Fruit fly (Drosophila melanogaster) whole organism, embryonic: ENCODE measurements around the gene Pka-C3.

Experiments
- B-H2 ChIP-seq: fragments of 200-800 bp; sonication (Bioruptor generic); optimal IDR thresholded peaks from 2 replicates; lab custom pipeline; 2018; ENCODE audit warnings: missing biosample characterization, mild to moderate bottlenecking, missing genetic modification characterization
- Bgb ChIP-seq: fragments of 200-800 bp; sonication (Bioruptor generic); IDR thresholded peaks from 2 replicates; pipeline ENCODE4 v1.3.6; 2022; ENCODE audit warnings: missing biosample characterization, missing genetic modification characterization; ENCODE audit not compliant: partially characterized antibody
- CG11504 ChIP-seq: fragments of 200-800 bp; sonication (Bioruptor generic); optimal IDR thresholded peaks from 3 replicates; lab custom pipeline; 2019; ENCODE audit warnings: missing biosample characterization, mild to moderate bottlenecking, missing genetic modification characterization, moderate library complexity
- CG11696 ChIP-seq: fragments of 200-800 bp; sonication (Bioruptor generic); IDR thresholded peaks from 2 replicates; pipeline ENCODE4 v1.3.6; 2022; ENCODE audit warnings: missing biosample characterization, missing genetic modification characterization
- CG12769 ChIP-seq: fragments of 200-800 bp; sonication (Bioruptor generic); optimal IDR thresholded peaks from 2 replicates; lab custom pipeline; 2019; ENCODE audit warnings: missing biosample characterization, mild to moderate bottlenecking, missing genetic modification characterization, moderate library complexity
- CG13296 ChIP-seq: fragments of 200-800 bp; sonication (Bioruptor generic); optimal IDR thresholded peaks from 3 replicates; lab custom pipeline; 2018; ENCODE audit warnings: missing biosample characterization, mild to moderate bottlenecking, missing genetic modification characterization
- CG14441 ChIP-seq: fragments of 200-800 bp; sonication (Bioruptor generic); IDR thresholded peaks from 2 replicates; pipeline ENCODE4 v1.3.6; 2022; ENCODE audit warnings: missing biosample characterization, missing genetic modification characterization
- CG14965 ChIP-seq: fragments of 200-800 bp; sonication (Bioruptor generic); optimal IDR thresholded peaks from 2 replicates; lab custom pipeline; 2016; ENCODE audit warnings: missing biosample characterization, missing genetic modification characterization, borderline replicate concordance
- CG17385 ChIP-seq: fragments of 200-800 bp; sonication (Bioruptor generic); optimal IDR thresholded peaks from 3 replicates; lab custom pipeline; 2018; ENCODE audit warnings: missing biosample characterization, mild to moderate bottlenecking, missing genetic modification characterization
- CG17802 ChIP-seq: fragments of 200-800 bp; sonication (Bioruptor generic); optimal IDR thresholded peaks from 2 replicates; lab custom pipeline; 2018; ENCODE audit warnings: missing biosample characterization, mild to moderate bottlenecking, missing genetic modification characterization, moderate library complexity
- CG31388 ChIP-seq: fragments of 200-800 bp; sonication (Bioruptor generic); optimal IDR thresholded peaks from 2 replicates; lab custom pipeline; 2016; ENCODE audit warnings: missing biosample characterization, missing genetic modification characterization
- CG31441 ChIP-seq: fragments of 200-800 bp; sonication (Bioruptor generic); IDR thresholded peaks from 2 replicates; pipeline ENCODE4 v1.3.6; 2022; ENCODE audit warnings: missing biosample characterization, missing genetic modification characterization
- CG32532 ChIP-seq: fragments of 200-800 bp; sonication (Bioruptor generic); IDR thresholded peaks from 2 replicates; pipeline ENCODE4 v1.3.6; 2022; ENCODE audit warnings: missing biosample characterization, missing genetic modification characterization
- CG4424 ChIP-seq: fragments of 200-800 bp; sonication (Bioruptor generic); optimal IDR thresholded peaks from 3 replicates; lab custom pipeline; 2016; ENCODE audit warnings: missing biosample characterization, missing genetic modification characterization
- CG6254 ChIP-seq: fragments of 200-800 bp; sonication (Bioruptor generic); optimal IDR thresholded peaks from 3 replicates; lab custom pipeline; 2017; ENCODE audit warnings: mild to moderate bottlenecking, missing biosample characterization, missing genetic modification reagents, missing genetic modification characterization
- CG6765 ChIP-seq: fragments of 200-800 bp; sonication (Bioruptor generic); optimal IDR thresholded peaks from 3 replicates; lab custom pipeline; 2017; ENCODE audit warnings: missing biosample characterization, mild to moderate bottlenecking, missing genetic modification characterization
- CG9817 ChIP-seq: fragments of 200-800 bp; sonication (Bioruptor generic); optimal IDR thresholded peaks from 2 replicates; lab custom pipeline; 2018; ENCODE audit warnings: missing biosample characterization, mild to moderate bottlenecking, missing genetic modification characterization, moderate library complexity
- Camta ChIP-seq: fragments of 200-800 bp; sonication (Bioruptor generic); optimal IDR thresholded peaks from 2 replicates; lab custom pipeline; 2016; ENCODE audit warnings: missing biosample characterization, missing genetic modification characterization
- CkIIα-i1 ChIP-seq: fragments of 200-800 bp; sonication (Bioruptor generic); IDR thresholded peaks from 2 replicates; pipeline ENCODE4 v1.3.6; 2022; ENCODE audit warnings: missing biosample characterization, missing genetic modification characterization
- Dad ChIP-seq: fragments of 200-800 bp; sonication (Bioruptor generic); optimal IDR thresholded peaks from 3 replicates; lab custom pipeline; 2016; ENCODE audit warnings: missing biosample characterization, missing genetic modification characterization
- Dref ChIP-seq: fragments of 200-800 bp; sonication (Bioruptor generic); IDR thresholded peaks from 2 replicates; pipeline ENCODE4 v1.3.6; 2022; ENCODE audit warnings: missing biosample characterization, missing genetic modification characterization
- NK7.1 ChIP-seq: fragments of 200-800 bp; sonication (Bioruptor generic); optimal IDR thresholded peaks from 3 replicates; lab custom pipeline; 2016; ENCODE audit warnings: missing biosample characterization, missing genetic modification characterization
- PHDP ChIP-seq: fragments of 200-800 bp; sonication (Bioruptor generic); optimal IDR thresholded peaks from 3 replicates; lab custom pipeline; 2018; ENCODE audit warnings: missing biosample characterization, mild to moderate bottlenecking, missing genetic modification characterization, moderate library complexity
- Vsx1 ChIP-seq: fragments of 200-800 bp; sonication (Bioruptor generic); optimal IDR thresholded peaks from 2 replicates; lab custom pipeline; 2017; ENCODE audit warnings: missing biosample characterization, mild to moderate bottlenecking, missing genetic modification characterization, missing genetic modification reagents
- abd-A ChIP-seq: fragments of 200-800 bp; sonication (Bioruptor generic); optimal IDR thresholded peaks from 3 replicates; lab custom pipeline; 2019; ENCODE audit warnings: missing biosample characterization, mild to moderate bottlenecking, missing genetic modification characterization, moderate library complexity
- ac ChIP-seq: fragments of 200-800 bp; sonication (Bioruptor generic); optimal IDR thresholded peaks from 3 replicates; lab custom pipeline; 2017; ENCODE audit warnings: missing biosample characterization, mild to moderate bottlenecking, missing genetic modification characterization
- bowl ChIP-seq: fragments of 200-800 bp; sonication (Bioruptor generic); IDR thresholded peaks from 2 replicates; pipeline ENCODE4 v1.3.6; 2022; ENCODE audit warnings: missing biosample characterization, missing genetic modification characterization
- br ChIP-seq: fragments of >200 bp; optimal IDR thresholded peaks from 2 replicates; lab custom pipeline; 2017
- corto ChIP-seq: fragments of 200-800 bp; sonication (Bioruptor generic); optimal IDR thresholded peaks from 2 replicates; lab custom pipeline; 2016; ENCODE audit warnings: missing biosample characterization, mild to moderate bottlenecking, missing genetic modification characterization, moderate library complexity
- crp ChIP-seq, 2 experiments: fragments of 200-800 bp; sonication (Bioruptor generic); optimal IDR thresholded peaks; 2 replicates in 1 of 2; 3 replicates in 1 of 2; lab custom pipeline; 2017; ENCODE audit warnings: missing biosample characterization in 2 of 2, missing genetic modification characterization in 2 of 2, mild to moderate bottlenecking in 1 of 2, moderate library complexity in 1 of 2
- cwo ChIP-seq: fragments of 200-800 bp; sonication (Bioruptor generic); optimal IDR thresholded peaks from 3 replicates; lab custom pipeline; 2017; ENCODE audit warnings: missing biosample characterization, missing genetic modification characterization, mild to moderate bottlenecking, moderate library complexity, missing genetic modification reagents
- emc ChIP-seq: fragments of 200-800 bp; sonication (Bioruptor generic); optimal IDR thresholded peaks from 2 replicates; lab custom pipeline; 2016; ENCODE audit warnings: missing biosample characterization, missing genetic modification characterization
- ewg ChIP-seq: fragments of 200-800 bp; sonication (Bioruptor generic); optimal IDR thresholded peaks from 3 replicates; lab custom pipeline; 2017; ENCODE audit warnings: mild to moderate bottlenecking, missing biosample characterization, missing genetic modification reagents, missing genetic modification characterization
- ftz-f1 ChIP-seq: fragments of 200-800 bp; sonication (Bioruptor generic); optimal IDR thresholded peaks from 2 replicates; lab custom pipeline; 2016; ENCODE audit warnings: missing biosample characterization, missing genetic modification characterization
- h ChIP-seq: fragments of >200 bp; optimal IDR thresholded peaks from 2 replicates; lab custom pipeline; 2017
- hth ChIP-seq: fragments of >200 bp; optimal IDR thresholded peaks from 2 replicates; lab custom pipeline; 2017; ENCODE audit warnings: inconsistent platforms
- klu ChIP-seq: fragments of 200-800 bp; sonication (Bioruptor generic); IDR thresholded peaks from 2 replicates; pipeline ENCODE4 v1.3.6; 2022; ENCODE audit warnings: missing biosample characterization, missing genetic modification characterization
- lilli ChIP-seq: fragments of 200-800 bp; sonication (Bioruptor generic); optimal IDR thresholded peaks from 3 replicates; lab custom pipeline; 2016; ENCODE audit warnings: missing biosample characterization, missing genetic modification characterization
- p53 ChIP-seq: fragments of 200-800 bp; sonication (Bioruptor generic); optimal IDR thresholded peaks from 2 replicates; lab custom pipeline; 2016; ENCODE audit warnings: missing biosample characterization, missing genetic modification characterization
- pho ChIP-seq: fragments of 200-800 bp; sonication (Bioruptor generic); optimal IDR thresholded peaks from 2 replicates; lab custom pipeline; 2016; ENCODE audit warnings: missing biosample characterization, missing genetic modification characterization
- psq ChIP-seq: fragments of 200-800 bp; sonication (Bioruptor generic); optimal IDR thresholded peaks from 2 replicates; lab custom pipeline; 2017; ENCODE audit warnings: missing biosample characterization, missing genetic modification characterization
- pzg ChIP-seq: fragments of 200-800 bp; sonication (Bioruptor generic); optimal IDR thresholded peaks from 3 replicates; lab custom pipeline; 2018; ENCODE audit warnings: missing biosample characterization, mild to moderate bottlenecking, missing genetic modification characterization, moderate library complexity
- ro ChIP-seq: fragments of 200-800 bp; sonication (Bioruptor generic); IDR thresholded peaks from 2 replicates; pipeline ENCODE4 v1.3.6; 2022; ENCODE audit warnings: missing biosample characterization, missing genetic modification characterization
- row ChIP-seq: fragments of 200-800 bp; sonication (Bioruptor generic); IDR thresholded peaks from 3 replicates; pipeline ENCODE4 v1.3.6; 2022; ENCODE audit warnings: missing biosample characterization, missing genetic modification characterization
- run ChIP-seq: fragments of 200-800 bp; sonication (Bioruptor generic); optimal IDR thresholded peaks from 3 replicates; lab custom pipeline; 2018; ENCODE audit warnings: missing biosample characterization, mild to moderate bottlenecking, missing genetic modification characterization
- sens-2 ChIP-seq: fragments of 200-800 bp; sonication (Bioruptor generic); IDR thresholded peaks from 2 replicates; pipeline ENCODE4 v1.3.6; 2022; ENCODE audit warnings: missing biosample characterization, missing genetic modification characterization
- sim ChIP-seq: fragments of 200-800 bp; sonication (Bioruptor generic); IDR thresholded peaks from 2 replicates; pipeline ENCODE4 v1.3.6; 2022; ENCODE audit warnings: missing biosample characterization, missing genetic modification characterization
- sima ChIP-seq: fragments of 200-800 bp; sonication (Bioruptor generic); optimal IDR thresholded peaks from 2 replicates; lab custom pipeline; 2016; ENCODE audit warnings: missing biosample characterization, missing genetic modification characterization
- sr ChIP-seq: fragments of 200-800 bp; sonication (Bioruptor generic); IDR thresholded peaks from 3 replicates; pipeline ENCODE4 v1.3.6; 2022; ENCODE audit warnings: missing biosample characterization, missing genetic modification characterization
- stc ChIP-seq: fragments of 200-800 bp; sonication (Bioruptor generic); IDR thresholded peaks from 2 replicates; pipeline ENCODE4 v1.3.6; 2022; ENCODE audit warnings: missing biosample characterization, missing genetic modification characterization
- tio ChIP-seq: fragments of 200-800 bp; sonication (Bioruptor generic); optimal IDR thresholded peaks from 2 replicates; lab custom pipeline; 2017; ENCODE audit warnings: missing biosample characterization, missing genetic modification characterization, inconsistent platforms
- unc-4 ChIP-seq: fragments of 200-800 bp; sonication (Bioruptor generic); IDR thresholded peaks from 2 replicates; pipeline ENCODE4 v1.3.6; 2022; ENCODE audit warnings: missing biosample characterization, missing genetic modification characterization; ENCODE audit not compliant: partially characterized antibody

Gene Pka-C3

DNA sequence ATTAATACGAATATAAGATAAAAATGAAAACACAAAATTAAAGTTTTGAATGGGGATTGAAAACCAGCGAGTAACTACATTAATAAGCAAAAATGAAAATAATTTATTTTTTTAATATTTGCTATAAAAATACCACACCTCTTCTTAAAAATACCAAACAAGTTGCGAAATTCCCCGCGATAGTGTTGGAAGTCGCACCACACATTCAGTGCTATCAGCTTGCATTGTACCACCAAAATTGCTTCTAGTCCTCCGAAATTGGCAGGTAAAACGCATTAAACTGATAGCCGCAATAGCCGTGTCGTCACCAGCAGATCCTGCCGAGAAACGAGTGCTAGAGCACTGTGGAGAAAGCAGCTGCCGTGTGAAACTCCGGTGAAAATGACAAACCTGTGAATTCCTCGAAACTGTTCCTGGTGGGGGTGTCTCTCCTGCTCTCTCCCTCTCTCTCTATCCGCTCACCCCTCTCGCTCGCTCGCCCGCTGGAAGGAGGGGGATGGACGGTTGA is 33.5 kb upstream of the Pka-C3 start, which contains the start of gene Hip14 (continued):
- TF ChIP-seq ac (GFP tag; lab: Kevin White, UChicago) (no peak), sima (no peak), pzg (peak; percentile 52), CG13296 (GFP tag; lab: Kevin White, UChicago) (peak; percentile 22), tio (GFP tag; lab: Kevin White, UChicago) (no peak), CG11504 (no peak), abd-A (tag; lab: Kevin White, UChicago) (no peak), Camta (GFP tag; lab: Kevin White, UChicago) (no peak), CG14441 (GFP tag; lab: Robert Waterston, UW) (no peak), bowl (GFP tag; lab: Robert Waterston, UW) (no peak), unc-4 (GFP tag; lab: Robert Waterston, UW) (peak; percentile 42; the same call in 1 of the 2 replicates), hth (lab: Kevin White, UChicago) (no peak), Dref (no peak), CG14965 (no peak), Vsx1 (GFP tag; lab: Kevin White, UChicago) (no peak), CkIIα-i1 (GFP tag; lab: Robert Waterston, UW) (no peak), sim (GFP tag; lab: Robert Waterston, UW) (no peak), ro (no peak), CG12769 (no peak), CG11696 (no peak), pho (GFP tag; lab: Kevin White, UChicago) (no peak), emc (GFP tag; lab: Kevin White, UChicago) (no peak), CG6254 (no peak), stc (GFP tag; lab: Robert Waterston, UW) (no peak), br (lab: Kevin White, UChicago) (no peak), cwo (GFP tag; lab: Kevin White, UChicago) (no peak), row (0 out of 3 replicates have a peak, but pooled peaks have one; percentile 39), Bgb (peak; percentile 33; the same call in 1 of the 2 replicates), sr (no peak), CG6765 (GFP tag; lab: Kevin White, UChicago) (no peak), h (no peak), ftz-f1 (GFP tag; lab: Kevin White, UChicago) (peak; percentile 20), klu (GFP tag; lab: Robert Waterston, UW) (0 out of 2 replicates have a peak, but pooled peaks have one; percentile 17), corto (GFP tag; lab: Kevin White, UChicago) (no peak), CG4424 (GFP tag; lab: Kevin White, UChicago) (no peak), PHDP (tag; lab: Kevin White, UChicago) (no peak), CG32532 (GFP tag; lab: Robert Waterston, UW) (no peak), CG17385 (no peak), CG9817 (no peak), run (tag; lab: Kevin White, UChicago) (no peak), psq (no peak), Dad (no peak), p53 (GFP tag; lab: Kevin White, UChicago) (no peak), crp (GFP tag; optimal IDR thresholded peaks at IDR 0.05; lab: Kevin White, UChicago) (peak in 1 of 2 experiments; percentile 0), CG17802 (tag; lab: Kevin White, UChicago) (no peak), NK7.1 (no peak), CG31388 (no peak), lilli (peak; percentile 8), CG31441 (GFP tag; lab: Robert Waterston, UW) (peak; percentile 63), B-H2 (GFP tag; lab: Kevin White, UChicago) (no peak), ewg (GFP tag; lab: Kevin White, UChicago) (no peak), sens-2 (GFP tag; lab: Robert Waterston, UW) (no peak)
